Fruit fly (Drosophila melanogaster) whole organism, adult: Measurements from ENCODE around the gene CG17271.
A peak's percentile ranks its signal among the peaks of the same experiment; 100 is the strongest.

Experiments used
- CG14711 ChIP-seq: fragments of 200-800 bp; sonication (Bioruptor generic); optimal IDR thresholded peaks from 2 replicates; lab custom pipeline; 2018; ENCODE audit warnings: missing biosample characterization, mild to moderate bottlenecking, missing genetic modification characterization, moderate library complexity
- CG33017 ChIP-seq: fragments of 200-800 bp; sonication (Bioruptor generic); optimal IDR thresholded peaks from 2 replicates; lab custom pipeline; 2018; ENCODE audit warnings: missing biosample characterization, mild to moderate bottlenecking, missing genetic modification characterization, moderate library complexity
- CG7045 ChIP-seq: fragments of 200-800 bp; sonication (Bioruptor generic); optimal IDR thresholded peaks from 2 replicates; lab custom pipeline; 2017; ENCODE audit warnings: missing biosample characterization, mild to moderate bottlenecking, missing genetic modification characterization
- CG7101 ChIP-seq: fragments of 200-800 bp; sonication (Bioruptor generic); optimal IDR thresholded peaks from 2 replicates; lab custom pipeline; 2018; ENCODE audit warnings: missing biosample characterization, mild to moderate bottlenecking, missing genetic modification characterization, moderate library complexity
- Clk ChIP-seq: fragments of 200-800 bp; sonication (Bioruptor generic); optimal IDR thresholded peaks from 2 replicates; lab custom pipeline; 2017; ENCODE audit warnings: missing biosample characterization, missing genetic modification characterization
- Crg-1 ChIP-seq: fragments of 200-800 bp; sonication (Bioruptor generic); optimal IDR thresholded peaks from 2 replicates; lab custom pipeline; 2016; ENCODE audit warnings: missing biosample characterization, missing genetic modification characterization
- Hr96 ChIP-seq: fragments of 200-800 bp; sonication (Bioruptor generic); optimal IDR thresholded peaks from 2 replicates; lab custom pipeline; 2016; ENCODE audit warnings: missing biosample characterization, missing genetic modification characterization
- bab1 ChIP-seq: fragments of 200-800 bp; sonication (Bioruptor generic); optimal IDR thresholded peaks from 3 replicates; lab custom pipeline; 2019; ENCODE audit warnings: missing biosample characterization, mild to moderate bottlenecking, missing genetic modification characterization, moderate library complexity
- cic ChIP-seq: fragments of 200-800 bp; sonication (Bioruptor generic); optimal IDR thresholded peaks from 2 replicates; lab custom pipeline; 2017; ENCODE audit warnings: missing biosample characterization, mild to moderate bottlenecking, missing genetic modification characterization, moderate library complexity
- cnc ChIP-seq, 2 experiments: fragments of >200 bp; optimal IDR thresholded peaks; 2 replicates each; lab custom pipeline; 2017
- kay ChIP-seq: fragments of 200-800 bp; sonication (Bioruptor generic); peaks from one replicate; lab custom pipeline; 2016; ENCODE audit warnings: missing biosample characterization, missing genetic modification characterization, borderline replicate concordance
- pad ChIP-seq: fragments of 200-800 bp; sonication (Bioruptor generic); optimal IDR thresholded peaks from 3 replicates; lab custom pipeline; 2017; ENCODE audit warnings: missing biosample characterization, missing genetic modification characterization, mild to moderate bottlenecking, moderate library complexity, missing genetic modification reagents
- tj ChIP-seq: fragments of 200-800 bp; sonication (Bioruptor generic); optimal IDR thresholded peaks from 3 replicates; lab custom pipeline; 2017; ENCODE audit warnings: missing biosample characterization, mild to moderate bottlenecking, missing genetic modification characterization, moderate library complexity

- TF ChIP-seq CG7045 (GFP tag; lab: Kevin White, UChicago) (no peak), kay (GFP tag; lab: Kevin White, UChicago) (peak; percentile 69), Hr96 (GFP tag; lab: Kevin White, UChicago) (no peak), CG7101 (no peak), CG33017 (tag; lab: Kevin White, UChicago) (no peak), pad (GFP tag; lab: Kevin White, UChicago) (no peak), bab1 (no peak), CG14711 (tag; lab: Kevin White, UChicago) (no peak), tj (no peak), Crg-1 (GFP tag; lab: Kevin White, UChicago) (no peak), cnc (optimal IDR thresholded peaks at IDR 0.05; lab: Kevin White, UChicago) (no peak), Clk (no peak), cic (GFP tag; lab: Kevin White, UChicago) (no peak)
Measured at dm6 chr3R:20796949-20797348, 24.7 kb downstream of the CG17271 start.
